Worm (Caenorhabditis elegans) whole organism, L3 larva: Measurements from ENCODE around the gene lbp-8.

Experiments used
- R02D3.7 ChIP-seq: fragments of 150-350 bp; optimal IDR thresholded peaks from 2 replicates; lab custom pipeline; 2014; ENCODE audit warnings: missing biosample characterization, missing genetic modification characterization
- ZK546.5 ChIP-seq: sonication (generic microtip); optimal IDR thresholded peaks from 2 replicates; lab custom pipeline; 2017; ENCODE audit warnings: missing biosample characterization, missing genetic modification characterization
- aly-2 ChIP-seq: fragments of 150-350 bp; optimal IDR thresholded peaks from 2 replicates; lab custom pipeline; 2014; ENCODE audit warnings: missing biosample characterization, missing genetic modification characterization
- ama-1 ChIP-seq: fragments of 150-350 bp; optimal IDR thresholded peaks from 2 replicates; lab custom pipeline; 2018
- ceh-16 ChIP-seq: sonication (generic microtip); optimal IDR thresholded peaks from 2 replicates; lab custom pipeline; 2017; ENCODE audit warnings: missing biosample characterization, missing genetic modification characterization
- ceh-9 ChIP-seq: sonication (generic microtip); optimal IDR thresholded peaks from 2 replicates; lab custom pipeline; 2018; ENCODE audit warnings: missing biosample characterization, missing genetic modification characterization
- daf-12 ChIP-seq: fragments of 150-350 bp; optimal IDR thresholded peaks from 2 replicates; lab custom pipeline; 2014; ENCODE audit warnings: missing biosample characterization, missing genetic modification reagents, missing genetic modification characterization
- egl-27 ChIP-seq: sonication (generic microtip); optimal IDR thresholded peaks from 4 replicates; lab custom pipeline; 2017; ENCODE audit warnings: missing biosample characterization, missing genetic modification reagents, missing genetic modification characterization
- egl-5 ChIP-seq: fragments of 150-350 bp; optimal IDR thresholded peaks from 2 replicates; lab custom pipeline; 2017; ENCODE audit warnings: missing biosample characterization, missing genetic modification reagents, missing genetic modification characterization, inconsistent platforms
- elt-1 ChIP-seq: fragments of 150-350 bp; optimal IDR thresholded peaks from 2 replicates; lab custom pipeline; 2014; ENCODE audit warnings: missing biosample characterization, missing genetic modification characterization
- elt-2 ChIP-seq: sonication (generic microtip); optimal IDR thresholded peaks from 2 replicates; lab custom pipeline; 2016; ENCODE audit warnings: missing genetic modification reagents, mild to moderate bottlenecking, missing genetic modification characterization, missing compliant biosample characterization
- fkh-10 ChIP-seq: sonication (generic microtip); optimal IDR thresholded peaks from 2 replicates; lab custom pipeline; 2017; ENCODE audit warnings: missing biosample characterization, missing genetic modification reagents, missing genetic modification characterization
- fkh-2 ChIP-seq: fragments of 150-350 bp; optimal IDR thresholded peaks from 2 replicates; lab custom pipeline; 2014; ENCODE audit warnings: missing biosample characterization, missing genetic modification reagents, missing genetic modification characterization
- fos-1 ChIP-seq: fragments of 150-350 bp; optimal IDR thresholded peaks from 2 replicates; lab custom pipeline; 2014; ENCODE audit warnings: missing biosample characterization, missing genetic modification characterization
- hmg-11 ChIP-seq: sonication (generic microtip); optimal IDR thresholded peaks from 2 replicates; lab custom pipeline; 2016; ENCODE audit warnings: missing genetic modification characterization, missing compliant biosample characterization
- jun-1 ChIP-seq: fragments of 150-350 bp; optimal IDR thresholded peaks from 2 replicates; lab custom pipeline; 2014; ENCODE audit warnings: missing biosample characterization, missing genetic modification reagents, missing genetic modification characterization
- lin-15B ChIP-seq: fragments of 150-350 bp; optimal IDR thresholded peaks from 2 replicates; lab custom pipeline; 2014; ENCODE audit warnings: missing biosample characterization, missing genetic modification characterization
- lin-39 ChIP-seq: fragments of 150-350 bp; optimal IDR thresholded peaks from 2 replicates; lab custom pipeline; 2018; ENCODE audit warnings: missing biosample characterization, missing genetic modification reagents, missing genetic modification characterization
- mdl-1 ChIP-seq: fragments of 150-350 bp; optimal IDR thresholded peaks from 2 replicates; lab custom pipeline; 2014; ENCODE audit warnings: missing biosample characterization, missing genetic modification characterization
- nfya-1 ChIP-seq: sonication (generic microtip); optimal IDR thresholded peaks from 2 replicates; lab custom pipeline; 2017; ENCODE audit warnings: missing genetic modification characterization, mild to moderate bottlenecking, missing compliant biosample characterization, antibody characterized with exemption, moderate library complexity; ENCODE audit not compliant: insufficient read depth
- nhr-11 ChIP-seq: fragments of 150-350 bp; optimal IDR thresholded peaks from 2 replicates; lab custom pipeline; 2014; ENCODE audit warnings: missing biosample characterization, missing genetic modification characterization
- nhr-12 ChIP-seq: fragments of 150-350 bp; optimal IDR thresholded peaks from 2 replicates; lab custom pipeline; 2014; ENCODE audit warnings: missing biosample characterization, missing genetic modification characterization
- nhr-23 ChIP-seq: fragments of 150-350 bp; optimal IDR thresholded peaks from 2 replicates; lab custom pipeline; 2014; ENCODE audit warnings: missing biosample characterization, missing genetic modification reagents, missing genetic modification characterization
- nhr-237 ChIP-seq: fragments of 150-350 bp; optimal IDR thresholded peaks from 2 replicates; lab custom pipeline; 2014; ENCODE audit warnings: missing biosample characterization, missing genetic modification characterization
- nhr-25 ChIP-seq: sonication (generic microtip); optimal IDR thresholded peaks from 2 replicates; lab custom pipeline; 2017; ENCODE audit warnings: missing biosample characterization, missing genetic modification characterization
- nhr-43 ChIP-seq: sonication (generic microtip); optimal IDR thresholded peaks from 2 replicates; lab custom pipeline; 2016; ENCODE audit warnings: mild to moderate bottlenecking, missing genetic modification characterization, missing compliant biosample characterization; ENCODE audit not compliant: poor library complexity, severe bottlenecking
- nhr-67 ChIP-seq: fragments of 150-350 bp; optimal IDR thresholded peaks from 2 replicates; lab custom pipeline; 2014; ENCODE audit warnings: missing biosample characterization, missing genetic modification characterization
- nhr-76 ChIP-seq: fragments of 150-350 bp; sonication (generic microtip); optimal IDR thresholded peaks from 5 replicates; lab custom pipeline; 2014; ENCODE audit warnings: missing biosample characterization, missing genetic modification characterization
- nhr-77 ChIP-seq: fragments of 150-350 bp; optimal IDR thresholded peaks from 2 replicates; lab custom pipeline; 2014; ENCODE audit warnings: missing biosample characterization, missing genetic modification characterization
- pha-4 ChIP-seq: fragments of 150-350 bp; optimal IDR thresholded peaks from 2 replicates; lab custom pipeline; 2014; ENCODE audit warnings: missing biosample characterization, missing genetic modification reagents, missing genetic modification characterization
- sea-2 ChIP-seq: fragments of 150-350 bp; sonication (generic microtip); optimal IDR thresholded peaks from 4 replicates; lab custom pipeline; 2014; ENCODE audit warnings: missing biosample characterization, missing genetic modification reagents, missing genetic modification characterization
- tbx-2 ChIP-seq: sonication (generic microtip); optimal IDR thresholded peaks from 2 replicates; lab custom pipeline; 2016; ENCODE audit warnings: mild to moderate bottlenecking, missing genetic modification characterization, missing compliant biosample characterization
- unc-39 ChIP-seq: sonication (generic microtip); optimal IDR thresholded peaks from 4 replicates; lab custom pipeline; 2017; ENCODE audit warnings: missing biosample characterization, missing genetic modification characterization
- zag-1 ChIP-seq: fragments of 150-350 bp; optimal IDR thresholded peaks from 2 replicates; lab custom pipeline; 2014; ENCODE audit warnings: missing biosample characterization, missing genetic modification characterization
- ztf-11 ChIP-seq: fragments of 150-350 bp; optimal IDR thresholded peaks from 2 replicates; lab custom pipeline; 2014; ENCODE audit warnings: missing biosample characterization, missing genetic modification characterization
- ztf-4 ChIP-seq: fragments of 150-350 bp; optimal IDR thresholded peaks from 2 replicates; lab custom pipeline; 2014; ENCODE audit warnings: missing biosample characterization, missing genetic modification characterization

lbp-8 gene

DNA sequence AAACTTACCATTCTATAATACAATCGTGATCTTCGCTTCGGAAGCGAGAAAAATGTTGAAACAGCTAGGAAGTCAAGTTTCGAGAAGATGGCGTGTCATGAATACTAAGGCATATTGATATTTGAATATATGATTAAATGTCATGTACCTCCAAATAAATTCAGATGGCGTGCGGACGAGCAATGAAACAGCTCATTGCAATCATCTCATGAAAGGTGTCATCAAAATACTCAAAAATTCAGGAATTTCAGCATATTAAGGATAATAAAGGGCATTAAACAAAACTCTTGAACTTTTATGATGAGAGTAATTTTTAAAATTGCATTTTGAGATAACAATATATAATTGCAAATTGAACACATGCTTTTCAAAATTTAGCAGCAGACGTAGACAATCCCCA lies 24.8 kb downstream of the lbp-8 start, which contains the start of gene gcy-32:
Gene gcy-32, minus strand, starts transcription at position 101 of the 400 bp plus-strand sequence.
- TF ChIP-seq ztf-11 (no peak), fkh-2 (no peak), nhr-76 (tag; lab: Kevin White, UChicago) (no peak), zag-1 (no peak), nhr-25 (tag; lab: Kevin White, UChicago) (no peak), jun-1 (tag; lab: Kevin White, UChicago) (no peak), nhr-237 (tag; lab: Kevin White, UChicago) (no peak), ceh-16 (tag; lab: Kevin White, UChicago) (no peak), nhr-43 (no peak), daf-12 (tag; lab: Kevin White, UChicago) (no peak), fos-1 (tag; lab: Kevin White, UChicago) (no peak), ama-1 (lab: Kevin White, UChicago) (no peak), aly-2 (no peak), nhr-11 (tag; lab: Kevin White, UChicago) (no peak), ZK546.5 (tag; lab: Kevin White, UChicago) (no peak), nhr-67 (tag; lab: Kevin White, UChicago) (no peak), fkh-10 (GFP tag; lab: Kevin White, UChicago) (no peak), elt-1 (no peak), nhr-23 (tag; lab: Kevin White, UChicago) (no peak), hmg-11 (tag; lab: Kevin White, UChicago) (no peak)

DNA sequence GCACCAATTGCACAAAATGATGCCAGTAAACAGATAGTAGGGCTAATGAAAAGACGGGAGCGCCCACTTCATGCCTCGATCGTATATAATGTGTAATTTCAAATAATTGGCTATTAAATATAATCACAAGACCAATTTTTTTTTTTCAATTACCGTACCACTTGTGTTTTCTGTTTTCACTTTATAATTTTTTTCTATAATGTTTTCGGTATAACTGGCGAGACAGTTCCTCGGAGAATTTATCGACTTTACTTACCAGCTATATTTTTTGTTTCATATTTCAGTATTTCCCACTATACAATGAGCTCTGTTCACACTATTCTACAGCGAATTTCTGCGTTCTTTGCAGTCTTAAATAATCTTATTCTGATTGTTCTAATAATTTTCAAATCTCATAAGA lies 25.6 kb downstream of the lbp-8 start, which contains the start of gene str-252:
Gene str-252, plus strand, starts transcription at position 301 of the 400 bp plus-strand sequence.
- no peak for TF ChIP-seq ama-1 (lab: Kevin White, UChicago)
- no peak for TF ChIP-seq sea-2
- TF ChIP-seq mdl-1 (tag; lab: Kevin White, UChicago) = no peak
- no peak for TF ChIP-seq pha-4
- TF ChIP-seq tbx-2 = no peak
- no peak for TF ChIP-seq nhr-67 (tag; lab: Kevin White, UChicago)
- no peak for TF ChIP-seq lin-15B (tag; lab: Kevin White, UChicago)
- no peak for TF ChIP-seq unc-39 (tag; lab: Kevin White, UChicago)
- TF ChIP-seq ztf-4 (tag; lab: Kevin White, UChicago) = no peak
- no peak for TF ChIP-seq daf-12 (tag; lab: Kevin White, UChicago)
- no peak for TF ChIP-seq elt-2
- TF ChIP-seq jun-1 (tag; lab: Kevin White, UChicago) = no peak
- TF ChIP-seq, all 47 proteins: peak for 0

ce11 chrV:13918341-13918740 lies 27.8 kb downstream of the lbp-8 start, which contains the start of gene str-250:
str-250 (plus strand) TSS chrV:13918641.
- TF ChIP-seq elt-1 = no peak
- TF ChIP-seq daf-12 (tag; lab: Kevin White, UChicago) = no peak
- no peak for TF ChIP-seq nhr-25 (tag; lab: Kevin White, UChicago)
- no peak for TF ChIP-seq ztf-4 (tag; lab: Kevin White, UChicago)
- no peak for TF ChIP-seq nhr-77 (tag; lab: Kevin White, UChicago)
- TF ChIP-seq nfya-1 = no peak

DNA sequence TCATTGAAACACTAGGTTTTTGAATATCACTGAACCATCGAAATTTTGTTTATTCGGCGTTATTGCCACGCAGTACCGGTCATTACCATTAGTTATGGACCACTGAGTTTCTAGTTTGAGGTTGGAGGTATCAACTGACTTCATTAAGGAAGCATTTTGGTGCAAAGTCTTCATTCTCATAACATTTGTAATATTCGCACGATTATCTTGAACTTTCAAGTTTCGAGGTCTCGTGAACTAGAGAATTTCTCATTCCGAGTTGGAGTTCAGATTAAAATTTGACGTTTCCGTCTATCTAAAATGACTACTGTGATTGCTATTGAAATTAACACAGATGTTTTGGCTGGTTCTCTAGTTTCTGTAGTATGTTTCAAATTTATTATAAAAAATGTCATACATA lies 30.2 kb downstream of the lbp-8 start, which contains the start of gene srx-42:
Gene srx-42, plus strand, starts transcription at position 301 of the 400 bp plus-strand sequence.
- TF ChIP-seq R02D3.7 (no peak), mdl-1 (tag; lab: Kevin White, UChicago) (no peak), fkh-10 (GFP tag; lab: Kevin White, UChicago) (no peak), nhr-76 (tag; lab: Kevin White, UChicago) (no peak), tbx-2 (no peak), ztf-4 (tag; lab: Kevin White, UChicago) (no peak), hmg-11 (tag; lab: Kevin White, UChicago) (no peak), nfya-1 (no peak), nhr-237 (tag; lab: Kevin White, UChicago) (no peak), egl-27 (tag; lab: Kevin White, UChicago) (no peak)

ce11 chrV:13923851-13924250 lies 33.3 kb downstream of the lbp-8 start, which contains the start of gene srxa-11:
srxa-11 (plus strand) TSS chrV:13924151.
- TF ChIP-seq fkh-10 (GFP tag; lab: Kevin White, UChicago) (no peak), lin-39 (tag; lab: Kevin White, UChicago) (no peak), nhr-12 (tag; lab: Kevin White, UChicago) (no peak), tbx-2 (no peak), ztf-11 (no peak), zag-1 (no peak), egl-27 (tag; lab: Kevin White, UChicago) (no peak), nhr-67 (tag; lab: Kevin White, UChicago) (no peak), egl-5 (tag; lab: Kevin White, UChicago) (no peak), ceh-16 (tag; lab: Kevin White, UChicago) (no peak), ceh-9 (tag; lab: Kevin White, UChicago) (no peak)
- TF ChIP-seq, all 47 proteins: peak for 0
